Worm (Caenorhabditis elegans): ENCODE results near the gene aptf-1.

aptf-1 gene

DNA sequence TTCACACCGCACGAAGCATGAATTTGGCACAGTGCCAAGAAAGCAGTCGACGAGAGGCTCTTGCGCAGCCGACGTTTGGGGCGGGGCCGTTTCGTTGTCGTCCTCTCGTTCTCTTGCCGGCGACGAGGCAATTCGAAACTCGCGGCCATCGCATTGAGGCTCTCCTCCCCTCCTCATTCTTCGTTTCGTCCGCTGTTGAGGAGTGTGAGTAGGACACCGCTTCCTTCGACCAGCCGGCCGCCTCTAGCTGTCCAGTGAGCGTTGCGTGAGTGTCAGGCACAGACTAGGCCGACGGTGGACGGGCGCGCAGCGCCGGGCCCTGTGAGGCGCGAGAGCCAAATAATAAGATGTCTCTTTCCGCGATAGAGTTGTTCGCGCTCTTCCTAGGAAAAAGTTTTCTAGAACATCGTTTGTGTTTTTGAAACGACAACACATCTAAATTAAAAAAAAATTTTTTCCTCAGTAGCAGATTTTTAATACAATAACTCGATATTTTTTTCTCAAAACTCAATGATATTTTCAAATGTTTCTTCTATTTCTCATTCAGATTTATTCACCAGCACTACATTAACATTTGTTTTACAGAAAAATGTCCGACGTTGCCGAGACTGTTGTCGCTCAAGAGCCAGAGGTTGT, 37.2 kb downstream of the aptf-1 start, which contains the start of the genes T28D9.11 and T28D9.1:
T28D9.11 (minus strand) TSS at position 177 of the 636 bp plus-strand sequence.
T28D9.1 (plus strand) TSS at position 586 of the 636 bp plus-strand sequence.
- TF ChIP-seq ceh-19 (GFP tag; optimal IDR thresholded peaks at IDR 0.05) (peak; percentile 71), unc-42 (tag; optimal IDR thresholded peaks at IDR 0.05) (peak; percentile 46), dve-1 (tag; optimal IDR thresholded peaks at IDR 0.05) (peak; percentile 5), ceh-14 (tag; optimal IDR thresholded peaks at IDR 0.05) (peak; percentile 75), sox-4 (tag; optimal IDR thresholded peaks at IDR 0.05) (peak; percentile 13), fkh-10 (GFP tag; optimal IDR thresholded peaks at IDR 0.05) (peak; percentile 10), pha-2 (tag; optimal IDR thresholded peaks at IDR 0.05) (no peak), pros-1 (tag; optimal IDR thresholded peaks at IDR 0.05) (peak; percentile 49), mec-3 (tag; optimal IDR thresholded peaks at IDR 0.05; ENCODE audit: borderline replicate concordance) (no peak), ref-2 (tag; optimal IDR thresholded peaks at IDR 0.05) (peak; percentile 41), syd-9 (tag; optimal IDR thresholded peaks at IDR 0.05) (peak; percentile 61), ceh-34 (tag; optimal IDR thresholded peaks at IDR 0.05) (peak; percentile 82), T23F11.4 (GFP tag; optimal IDR thresholded peaks at IDR 0.05) (peak; percentile 38), nfya-1 (tag; optimal IDR thresholded peaks at IDR 0.05) (peak; percentile 64), sdc-2 (tag; optimal IDR thresholded peaks at IDR 0.05) (peak; percentile 37), tbx-2 (tag; optimal IDR thresholded peaks at IDR 0.05) (peak; percentile 67), hlh-8 (tag; optimal IDR thresholded peaks at IDR 0.05) (no peak), ceh-45 (GFP tag; IDR thresholded peaks at IDR 0.05) (no peak), ceh-2 (tag; optimal IDR thresholded peaks at IDR 0.05) (peak; percentile 28), eyg-1 (tag; optimal IDR thresholded peaks at IDR 0.05) (peak; percentile 7), C38D4.7 (GFP tag; optimal IDR thresholded peaks at IDR 0.05) (peak; percentile 44), ama-1 (optimal IDR thresholded peaks at IDR 0.05) (no peak), ztf-16 (tag; optimal IDR thresholded peaks at IDR 0.05) (no peak), C08G9.2 (tag; optimal IDR thresholded peaks at IDR 0.05) (peak; percentile 49), ceh-48 (tag; optimal IDR thresholded peaks at IDR 0.05) (no peak), ceh-6 (GFP tag; optimal IDR thresholded peaks at IDR 0.05) (peak; percentile 31), hlh-6 (tag; optimal IDR thresholded peaks at IDR 0.05) (peak; percentile 16), ceh-18 (tag; optimal IDR thresholded peaks at IDR 0.05) (peak; percentile 27), ceh-31 (tag; optimal IDR thresholded peaks at IDR 0.05) (peak; percentile 80), npax-4 (tag; optimal IDR thresholded peaks at IDR 0.05) (no peak), K09A11.1 (tag; optimal IDR thresholded peaks at IDR 0.05; ENCODE audit: insufficient read depth) (no peak), dmd-4 (tag; optimal IDR thresholded peaks at IDR 0.05; ENCODE audit: borderline replicate concordance) (peak; percentile 50), sox-2 (GFP tag; IDR thresholded peaks at IDR 0.05) (0 out of 2 replicates have a peak, but pooled peaks have one; percentile 10), nhr-232 (tag; optimal IDR thresholded peaks at IDR 0.05) (no peak), ceh-22 (tag; optimal IDR thresholded peaks at IDR 0.05) (peak; percentile 19), pat-9 (tag; optimal IDR thresholded peaks at IDR 0.05) (peak; percentile 48), fkh-6 (tag; optimal IDR thresholded peaks at IDR 0.05) (peak; percentile 12), fax-1 (tag; optimal IDR thresholded peaks at IDR 0.05) (peak; percentile 32), zip-5 (tag; optimal IDR thresholded peaks at IDR 0.05) (peak; percentile 19), ets-4 (tag; optimal IDR thresholded peaks at IDR 0.05) (peak; percentile 27), elt-4 (tag; optimal IDR thresholded peaks at IDR 0.05) (no peak), unc-55 (GFP tag; optimal IDR thresholded peaks at IDR 0.05) (peak; percentile 59)

DNA sequence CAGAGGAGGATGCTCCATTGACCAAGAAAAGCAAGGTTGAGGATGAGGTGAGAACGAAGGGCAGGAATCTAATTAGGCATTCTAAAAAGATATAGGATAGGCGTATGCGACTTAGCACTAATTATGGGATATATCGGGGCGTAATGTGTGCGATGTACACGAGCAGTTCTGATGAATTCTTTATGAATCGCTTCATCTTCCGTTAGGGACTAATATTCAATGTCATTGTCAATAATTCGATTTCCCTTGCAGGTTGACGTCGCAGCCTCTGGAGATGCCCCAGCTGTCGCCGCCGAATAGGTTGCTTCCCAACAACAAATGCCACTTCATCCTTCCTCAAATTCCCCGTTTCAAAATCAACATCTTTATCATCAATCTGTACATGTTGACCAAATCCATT, 38.4 kb downstream of the aptf-1 start:
- TF ChIP-seq sox-2 (GFP tag; IDR thresholded peaks at IDR 0.05): no peak
- TF ChIP-seq unc-42 (tag; optimal IDR thresholded peaks at IDR 0.05): peak; percentile 84

Measured in whole organism, late embryonic.